Worm (Caenorhabditis elegans): ENCODE data around the gene set-6.

The set-6 gene

ce11 chrX:11927585-11927984, 46.9 kb downstream of the set-6 start, which contains the start of gene F55G7.4 (continued):
- no peak for TF ChIP-seq somi-1 (GFP tag; optimal IDR thresholded peaks at IDR 0.05)
- no peak for TF ChIP-seq lir-1 (GFP tag; conservative IDR thresholded peaks at IDR 0.05)
- no peak for TF ChIP-seq hrde-1 (tag; optimal IDR thresholded peaks at IDR 0.05; ENCODE audit: borderline replicate concordance)
- TF ChIP-seq ceh-27 (GFP tag; optimal IDR thresholded peaks at IDR 0.05) = no peak
- TF ChIP-seq F23B12.7 (tag; optimal IDR thresholded peaks at IDR 0.05; ENCODE audit: insufficient read depth) = no peak
- TF ChIP-seq madf-6 (GFP tag; IDR thresholded peaks at IDR 0.05) = no peak
- no peak for TF ChIP-seq ceh-40 (GFP tag; IDR thresholded peaks at IDR 0.05)

ce11 chrX:11925243-11925642, 49.2 kb downstream of the set-6 start:
- TF ChIP-seq nfyb-1 (GFP tag; IDR thresholded peaks at IDR 0.05) (peak; percentile 25; the same call in 1 of the 2 replicates), F10E7.11 (tag; optimal IDR thresholded peaks at IDR 0.05) (no peak), nhr-80 (tag; optimal IDR thresholded peaks at IDR 0.05) (peak; percentile 79)

DNA sequence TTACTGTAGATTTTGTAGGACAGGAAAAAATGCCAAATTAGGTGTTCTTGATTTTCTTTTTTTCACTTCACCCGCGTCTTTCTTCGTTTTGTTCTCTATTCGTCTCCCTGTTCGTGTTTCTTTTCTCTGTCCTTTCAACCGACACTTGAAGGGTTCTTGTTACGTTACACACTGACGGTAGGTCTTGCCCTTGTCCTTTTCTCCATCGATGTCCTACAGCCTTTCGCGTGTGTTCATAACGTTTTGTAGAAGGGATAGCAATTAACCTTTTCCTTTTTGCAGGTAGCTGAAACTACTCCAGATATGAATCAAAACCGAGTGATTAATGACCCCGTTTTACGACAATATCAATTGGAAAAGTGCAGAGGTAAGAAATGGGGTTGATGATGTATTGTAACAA, 50.3 kb downstream of the set-6 start, which contains the start of gene F55G7.1:
Gene F55G7.1 (plus strand): TSS at position 276 of the 400 bp plus-strand sequence.
- TF ChIP-seq ceh-79 (tag; optimal IDR thresholded peaks at IDR 0.05) = no peak
- no peak for TF ChIP-seq ztf-18 (tag; optimal IDR thresholded peaks at IDR 0.05)
- TF ChIP-seq B0261.1 (tag; optimal IDR thresholded peaks at IDR 0.05) = peak; percentile 28
- no peak for TF ChIP-seq ccch-3 (GFP tag; optimal IDR thresholded peaks at IDR 0.05)
- TF ChIP-seq nfya-1 (tag; optimal IDR thresholded peaks at IDR 0.05; ENCODE audit: borderline replicate concordance, insufficient read depth) = no peak
- TF ChIP-seq ztf-6 (GFP tag; IDR thresholded peaks at IDR 0.05) = no peak
- TF ChIP-seq F23B12.7 (tag; optimal IDR thresholded peaks at IDR 0.05; ENCODE audit: insufficient read depth) = peak; percentile 21
- TF ChIP-seq ZK185.1 (tag; optimal IDR thresholded peaks at IDR 0.05; ENCODE audit: poor library complexity, severe bottlenecking) = peak; percentile 34
- TF ChIP-seq snpc-3.4 (tag; optimal IDR thresholded peaks at IDR 0.05) = no peak
- TF ChIP-seq cebp-2 (GFP tag; IDR thresholded peaks at IDR 0.05) = no peak
- TF ChIP-seq rcor-1 (GFP tag; IDR thresholded peaks at IDR 0.05) = no peak
- no peak for TF ChIP-seq ceh-100 (GFP tag; IDR thresholded peaks at IDR 0.05)
- TF ChIP-seq snpc-4 (GFP tag; optimal IDR thresholded peaks at IDR 0.05) = no peak
- peak in 2 of 4 experiments; percentile 19 to 82 for TF ChIP-seq snpc-4 (tag; optimal IDR thresholded peaks at IDR 0.05)
- TF ChIP-seq lsy-27 (tag; optimal IDR thresholded peaks at IDR 0.05; ENCODE audit: borderline replicate concordance, insufficient read depth) = no peak
- no peak for TF ChIP-seq lin-35 (GFP tag; optimal IDR thresholded peaks at IDR 0.05)
- TF ChIP-seq bed-2 (GFP tag; IDR thresholded peaks at IDR 0.05) = no peak
- TF ChIP-seq F37B4.10 (GFP tag; IDR thresholded peaks at IDR 0.05) = no peak
- peak; percentile 63; the same call in 1 of the 2 replicates for TF ChIP-seq Y56A3A.18 (GFP tag; IDR thresholded peaks at IDR 0.05)
- no peak for TF ChIP-seq attf-3 (GFP tag; conservative IDR thresholded peaks at IDR 0.05)
- TF ChIP-seq hmg-20 (GFP tag; IDR thresholded peaks at IDR 0.05) = peak; percentile 18; the same call in 1 of the 2 replicates
- no peak for TF ChIP-seq ceh-58 (GFP tag; IDR thresholded peaks at IDR 0.05)
- TF ChIP-seq cebp-1 (GFP tag; IDR thresholded peaks at IDR 0.05) = no peak
- no peak for TF ChIP-seq cebp-1 (tag; optimal IDR thresholded peaks at IDR 0.05)
- no peak for TF ChIP-seq sdz-38 (tag; optimal IDR thresholded peaks at IDR 0.05)
- no peak for TF ChIP-seq F33H1.4 (GFP tag; IDR thresholded peaks at IDR 0.05)
- no peak for TF ChIP-seq F52B5.7 (tag; optimal IDR thresholded peaks at IDR 0.05)
- no peak for TF ChIP-seq ztf-28 (GFP tag; IDR thresholded peaks at IDR 0.05)
- TF ChIP-seq B0019.2 (GFP tag; conservative IDR thresholded peaks at IDR 0.05) = no peak
- TF ChIP-seq pbrm-1 (GFP tag; IDR thresholded peaks at IDR 0.05) = no peak
- peak; percentile 71; the same call in 1 of the 2 replicates for TF ChIP-seq dox-1 (GFP tag; IDR thresholded peaks at IDR 0.05)
- TF ChIP-seq lir-1 (GFP tag; conservative IDR thresholded peaks at IDR 0.05) = no peak
- peak; percentile 71 for TF ChIP-seq ztf-26 (tag; optimal IDR thresholded peaks at IDR 0.05)
- TF ChIP-seq repo-1 (tag; optimal IDR thresholded peaks at IDR 0.05) = no peak
- TF ChIP-seq rpc-1 (optimal IDR thresholded peaks at IDR 0.05) = no peak
- TF ChIP-seq rpc-1 (tag; optimal IDR thresholded peaks at IDR 0.05) = no peak
- TF ChIP-seq lin-40 (tag; optimal IDR thresholded peaks at IDR 0.05) = peak; percentile 83
- no peak for TF ChIP-seq D2030.7 (GFP tag; IDR thresholded peaks at IDR 0.05)

Measured in whole organism, young adult.